Fruit fly (Drosophila melanogaster) S2 (cell line): ENCODE results near the gene CG43736.

ENCODE experiments used
- CG8478 ChIP-seq: fragments of >200 bp; optimal IDR thresholded peaks from 2 replicates; lab custom pipeline; 2018
- CTCF ChIP-seq, 2 experiments: fragments of >200 bp; optimal IDR thresholded peaks; 2 replicates each; lab custom pipeline; 2018

- TF ChIP-seq CG8478 (lab: Kevin White, UChicago), result no peak
- no peak for TF ChIP-seq CTCF (optimal IDR thresholded peaks at IDR 0.05; lab: Kevin White, UChicago)
These were observed 4.4 kb upstream of the CG43736 start for dm6 chrX:6859245-6859644.
